Worm (Caenorhabditis elegans): ENCODE data around the gene msp-65.

ce11 chrIV:5360533-5360932, 44.2 kb downstream of the msp-65 start, which contains the start of gene F41H10.5:
- TF ChIP-seq B0336.3 (GFP tag; IDR thresholded peaks at IDR 0.05): no peak
- no peak for TF ChIP-seq ama-1 (optimal IDR thresholded peaks at IDR 0.05)
- no peak for TF ChIP-seq ama-1 (GFP tag; optimal IDR thresholded peaks at IDR 0.05)
- TF ChIP-seq tlf-1 (GFP tag; optimal IDR thresholded peaks at IDR 0.05): no peak
- TF ChIP-seq sea-2 (GFP tag; IDR thresholded peaks at IDR 0.05): no peak
- TF ChIP-seq F22D6.2 (tag; optimal IDR thresholded peaks at IDR 0.05): no peak
- no peak for TF ChIP-seq fkh-3 (tag; optimal IDR thresholded peaks at IDR 0.05)
- no peak for TF ChIP-seq aptf-3 (GFP tag; IDR thresholded peaks at IDR 0.05)
- TF ChIP-seq tbp1 (GFP tag; optimal IDR thresholded peaks at IDR 0.05): no peak
